Fruit fly (Drosophila melanogaster): ENCODE measurements around the gene Roc1a.

Gene Roc1a

DNA sequence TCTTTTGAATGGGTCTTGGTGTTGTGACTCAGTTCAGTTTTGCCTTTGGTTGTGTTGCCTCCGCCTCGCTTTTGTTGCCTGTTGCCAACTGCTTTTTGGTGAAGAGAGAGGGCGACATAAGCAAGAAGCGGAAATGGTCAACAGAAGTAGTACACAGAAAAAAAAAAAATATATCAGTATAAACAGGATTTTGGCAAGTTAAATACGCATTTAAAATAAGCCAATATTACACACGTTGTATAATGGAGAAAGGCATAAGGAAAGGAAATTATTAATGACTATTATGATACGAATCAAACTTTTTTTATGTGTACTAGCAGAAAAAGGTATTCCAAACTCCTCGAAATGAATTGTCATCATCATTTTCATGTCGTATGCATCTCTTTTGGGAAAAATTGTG, 49.0 kb downstream of the Roc1a start (continued):
- TF ChIP-seq esg (GFP tag; conservative IDR thresholded peaks at IDR 0.05) (no peak), Ssrp (tag; optimal IDR thresholded peaks at IDR 0.05) (peak; percentile 23), CG1832 (GFP tag; optimal IDR thresholded peaks at IDR 0.05) (no peak), CG17568 (GFP tag; optimal IDR thresholded peaks at IDR 0.05) (no peak), onecut (GFP tag; IDR thresholded peaks at IDR 0.05) (no peak), dmrt99B (tag; optimal IDR thresholded peaks at IDR 0.05) (peak; percentile 71), chn (GFP tag; optimal IDR thresholded peaks at IDR 0.05) (no peak), Dip2 (GFP tag; IDR thresholded peaks at IDR 0.05) (no peak), sc (optimal IDR thresholded peaks at IDR 0.05) (no peak), sc (GFP tag; optimal IDR thresholded peaks at IDR 0.05) (no peak), Chrac-16 (GFP tag; optimal IDR thresholded peaks at IDR 0.05) (no peak), CG43689 (GFP tag; IDR thresholded peaks at IDR 0.05) (no peak), CG18011 (GFP tag; optimal IDR thresholded peaks at IDR 0.05) (no peak), CG18619 (GFP tag; optimal IDR thresholded peaks at IDR 0.05) (no peak), MBD-R2 (GFP tag; IDR thresholded peaks at IDR 0.05) (no peak), CG8765 (GFP tag; IDR thresholded peaks at IDR 0.05) (no peak), CG4617 (GFP tag; optimal IDR thresholded peaks at IDR 0.05; ENCODE audit: borderline replicate concordance) (no peak), bowl (GFP tag; IDR thresholded peaks at IDR 0.05) (no peak), Meics (GFP tag; optimal IDR thresholded peaks at IDR 0.05) (no peak), Adf1 (GFP tag; IDR thresholded peaks at IDR 0.05) (no peak), usp (GFP tag; optimal IDR thresholded peaks at IDR 0.05) (no peak), vfl (GFP tag; optimal IDR thresholded peaks at IDR 0.05) (no peak), CG6791 (GFP tag; IDR thresholded peaks at IDR 0.05; ENCODE audit: partially characterized antibody) (no peak), HmgZ (tag; optimal IDR thresholded peaks at IDR 0.05) (no peak), sob (GFP tag; IDR thresholded peaks at IDR 0.05) (no peak), cas (GFP tag; IDR thresholded peaks at IDR 0.05) (no peak), CG18764 (GFP tag; optimal IDR thresholded peaks at IDR 0.05) (no peak), grau (tag; optimal IDR thresholded peaks at IDR 0.05) (no peak), gsb (GFP tag; IDR thresholded peaks at IDR 0.05) (no peak), zen (tag; optimal IDR thresholded peaks at IDR 0.05) (no peak), cwo (GFP tag; optimal IDR thresholded peaks at IDR 0.05) (no peak), Antp (GFP tag; optimal IDR thresholded peaks at IDR 0.05) (no peak), Eip74EF (GFP tag; optimal IDR thresholded peaks at IDR 0.05) (peak in 1 of 2 experiments; percentile 27), ranshi (GFP tag; IDR thresholded peaks at IDR 0.05) (no peak), CG14050 (GFP tag; IDR thresholded peaks at IDR 0.05) (no peak), CG8281 (tag; optimal IDR thresholded peaks at IDR 0.05) (no peak), Myb (GFP tag; optimal IDR thresholded peaks at IDR 0.05) (no peak), gsb-n (tag; optimal IDR thresholded peaks at IDR 0.05) (peak; percentile 2), Max (GFP tag; optimal IDR thresholded peaks at IDR 0.05) (no peak), CG4854 (GFP tag; optimal IDR thresholded peaks at IDR 0.05) (no peak), ato (GFP tag; IDR thresholded peaks at IDR 0.05; ENCODE audit: partially characterized antibody) (no peak), hkb (optimal IDR thresholded peaks at IDR 0.05) (no peak), hkb (GFP tag; IDR thresholded peaks at IDR 0.05) (no peak), CG16863 (GFP tag; optimal IDR thresholded peaks at IDR 0.05) (peak; percentile 24), ac (GFP tag; optimal IDR thresholded peaks at IDR 0.05) (no peak), pfk (GFP tag; optimal IDR thresholded peaks at IDR 0.05) (no peak), Lhr (GFP tag; optimal IDR thresholded peaks at IDR 0.05) (no peak), CG17912 (GFP tag; optimal IDR thresholded peaks at IDR 0.05) (no peak), D19A (tag; optimal IDR thresholded peaks at IDR 0.05) (no peak), CG12769 (tag; optimal IDR thresholded peaks at IDR 0.05) (no peak), CG17612 (GFP tag; IDR thresholded peaks at IDR 0.05) (no peak), lola (GFP tag; optimal IDR thresholded peaks at IDR 0.05) (peak in 1 of 3 experiments; percentile 33)
